Worm (Caenorhabditis elegans) whole organism, midembryonic: Measurements from ENCODE around the gene F58G6.3.

Experiments used
- T22C8.4 ChIP-seq: fragments of 200-800 bp; sonication (Bioruptor generic); IDR thresholded peaks from 2 replicates; pipeline ENCODE4 v1.3.6; 2022; ENCODE audit warnings: missing genetic modification characterization, missing compliant biosample characterization
- cog-1 ChIP-seq: sonication (generic microtip); optimal IDR thresholded peaks from 2 replicates; lab custom pipeline; 2016; ENCODE audit warnings: missing genetic modification characterization, missing compliant biosample characterization
- flt-1 ChIP-seq: fragments of 200-800 bp; sonication (Bioruptor generic); IDR thresholded peaks from 2 replicates; pipeline ENCODE4 v1.3.6; 2022; ENCODE audit warnings: missing genetic modification characterization, missing compliant biosample characterization
- klf-2 ChIP-seq: fragments of 200-800 bp; sonication (Bioruptor generic); conservative IDR thresholded peaks from 2 replicates; pipeline ENCODE4 v1.3.6; 2022; ENCODE audit warnings: missing genetic modification reagents, missing genetic modification characterization, missing compliant biosample characterization
- med-1 ChIP-seq: sonication (generic microtip); optimal IDR thresholded peaks from 2 replicates; lab custom pipeline; 2017; ENCODE audit warnings: missing genetic modification characterization, mild to moderate bottlenecking, missing compliant biosample characterization, antibody characterized with exemption, missing genetic modification reagents; ENCODE audit not compliant: insufficient read depth
- ref-1 ChIP-seq: fragments of 200-800 bp; sonication (Bioruptor generic); conservative IDR thresholded peaks from 2 replicates; pipeline ENCODE4 v1.3.6; 2022; ENCODE audit warnings: missing genetic modification reagents, missing genetic modification characterization, missing compliant biosample characterization
- tab-1 ChIP-seq: fragments of 200-800 bp; sonication (Bioruptor generic); IDR thresholded peaks from 2 replicates; pipeline ENCODE4 v1.3.6; 2022; ENCODE audit warnings: missing genetic modification characterization, missing compliant biosample characterization
- ztf-23 ChIP-seq: fragments of 200-800 bp; sonication (Bioruptor generic); IDR thresholded peaks from 2 replicates; pipeline ENCODE4 v1.3.6; 2022; ENCODE audit warnings: missing genetic modification reagents, missing genetic modification characterization, missing compliant biosample characterization
- ztf-29 ChIP-seq: fragments of 200-800 bp; sonication (Bioruptor generic); IDR thresholded peaks from 2 replicates; pipeline ENCODE4 v1.3.6; 2022; ENCODE audit warnings: missing genetic modification reagents, missing genetic modification characterization, missing compliant biosample characterization

Gene F58G6.3

ce11 chrIV:9653184-9653583 is at the start of gene F58G6.3:
TSS of gene F58G6.3 (plus strand) at chrIV:9653535.
- TF ChIP-seq T22C8.4 (GFP tag; lab: Robert Waterston, UW), result no peak
- no peak for TF ChIP-seq cog-1
- TF ChIP-seq med-1 (GFP tag; lab: Kevin White, UChicago), result no peak
- TF ChIP-seq tab-1, result no peak
- no peak for TF ChIP-seq flt-1 (GFP tag; lab: Robert Waterston, UW)
- no peak for TF ChIP-seq ztf-29 (GFP tag; lab: Robert Waterston, UW)
- no peak for TF ChIP-seq klf-2 (GFP tag; lab: Robert Waterston, UW)
- no peak for TF ChIP-seq ref-1 (GFP tag; lab: Robert Waterston, UW)
- no peak for TF ChIP-seq ztf-23

ce11 chrIV:9607945-9608344 is 45.4 kb upstream of the F58G6.3 start:
- no peak for TF ChIP-seq ztf-29 (GFP tag; lab: Robert Waterston, UW)
- no peak for TF ChIP-seq ztf-23
- TF ChIP-seq tab-1, result no peak
- TF ChIP-seq klf-2 (GFP tag; lab: Robert Waterston, UW), result no peak
- no peak for TF ChIP-seq flt-1 (GFP tag; lab: Robert Waterston, UW)
- no peak for TF ChIP-seq T22C8.4 (GFP tag; lab: Robert Waterston, UW)
- TF ChIP-seq ref-1 (GFP tag; lab: Robert Waterston, UW), result no peak
- TF ChIP-seq cog-1, result no peak
- TF ChIP-seq med-1 (GFP tag; lab: Kevin White, UChicago), result no peak

ce11 chrIV:9609095-9609494 is 44.2 kb upstream of the F58G6.3 start:
- TF ChIP-seq klf-2 (GFP tag; lab: Robert Waterston, UW), result no peak
- no peak for TF ChIP-seq ref-1 (GFP tag; lab: Robert Waterston, UW)
- no peak for TF ChIP-seq T22C8.4 (GFP tag; lab: Robert Waterston, UW)
- TF ChIP-seq tab-1, result no peak
- TF ChIP-seq flt-1 (GFP tag; lab: Robert Waterston, UW), result no peak
- no peak for TF ChIP-seq ztf-29 (GFP tag; lab: Robert Waterston, UW)
- no peak for TF ChIP-seq ztf-23
- no peak for TF ChIP-seq cog-1
- TF ChIP-seq med-1 (GFP tag; lab: Kevin White, UChicago), result no peak

ce11 chrIV:9610923-9611322 is 42.4 kb upstream of the F58G6.3 start:
- no peak for TF ChIP-seq T22C8.4 (GFP tag; lab: Robert Waterston, UW)
- TF ChIP-seq ztf-29 (GFP tag; lab: Robert Waterston, UW), result no peak
- TF ChIP-seq tab-1, result no peak
- TF ChIP-seq flt-1 (GFP tag; lab: Robert Waterston, UW), result no peak
- no peak for TF ChIP-seq ztf-23
- TF ChIP-seq med-1 (GFP tag; lab: Kevin White, UChicago), result no peak
- TF ChIP-seq ref-1 (GFP tag; lab: Robert Waterston, UW), result no peak
- no peak for TF ChIP-seq klf-2 (GFP tag; lab: Robert Waterston, UW)
- TF ChIP-seq cog-1, result no peak

- TF ChIP-seq cog-1, result no peak
- TF ChIP-seq med-1 (GFP tag; lab: Kevin White, UChicago), result no peak
- TF ChIP-seq flt-1 (GFP tag; lab: Robert Waterston, UW), result no peak
- no peak for TF ChIP-seq tab-1
- no peak for TF ChIP-seq ref-1 (GFP tag; lab: Robert Waterston, UW)
- no peak for TF ChIP-seq T22C8.4 (GFP tag; lab: Robert Waterston, UW)
- no peak for TF ChIP-seq ztf-23
- no peak for TF ChIP-seq ztf-29 (GFP tag; lab: Robert Waterston, UW)
- no peak for TF ChIP-seq klf-2 (GFP tag; lab: Robert Waterston, UW)
These were observed 40.2 kb upstream of the F58G6.3 start for ce11 chrIV:9613072-9613590.

ce11 chrIV:9614060-9614459 is 39.3 kb upstream of the F58G6.3 start:
- TF ChIP-seq med-1 (GFP tag; lab: Kevin White, UChicago), result no peak
- no peak for TF ChIP-seq ztf-23
- no peak for TF ChIP-seq T22C8.4 (GFP tag; lab: Robert Waterston, UW)
- no peak for TF ChIP-seq flt-1 (GFP tag; lab: Robert Waterston, UW)
- TF ChIP-seq ref-1 (GFP tag; lab: Robert Waterston, UW), result no peak
- no peak for TF ChIP-seq cog-1
- TF ChIP-seq klf-2 (GFP tag; lab: Robert Waterston, UW), result no peak
- TF ChIP-seq tab-1, result no peak
- TF ChIP-seq ztf-29 (GFP tag; lab: Robert Waterston, UW), result no peak

- no peak for TF ChIP-seq ztf-29 (GFP tag; lab: Robert Waterston, UW)
- TF ChIP-seq klf-2 (GFP tag; lab: Robert Waterston, UW), result no peak
- TF ChIP-seq flt-1 (GFP tag; lab: Robert Waterston, UW), result no peak
- TF ChIP-seq tab-1, result no peak
- no peak for TF ChIP-seq T22C8.4 (GFP tag; lab: Robert Waterston, UW)
- TF ChIP-seq med-1 (GFP tag; lab: Kevin White, UChicago), result no peak
- TF ChIP-seq ztf-23, result no peak
- TF ChIP-seq ref-1 (GFP tag; lab: Robert Waterston, UW), result no peak
- no peak for TF ChIP-seq cog-1
These were observed 38.6 kb upstream of the F58G6.3 start, which contains the start of gene elt-1 for ce11 chrIV:9614695-9615094. TSS of gene elt-1 (plus strand) at chrIV:9614995.

ce11 chrIV:9615511-9615910 is 37.8 kb upstream of the F58G6.3 start:
- TF ChIP-seq tab-1 (no peak), flt-1 (GFP tag; lab: Robert Waterston, UW) (no peak), klf-2 (GFP tag; lab: Robert Waterston, UW) (no peak), ref-1 (GFP tag; lab: Robert Waterston, UW) (no peak), cog-1 (no peak), ztf-23 (no peak), med-1 (GFP tag; lab: Kevin White, UChicago) (no peak), T22C8.4 (GFP tag; lab: Robert Waterston, UW) (no peak), ztf-29 (GFP tag; lab: Robert Waterston, UW) (no peak)

- no peak for TF ChIP-seq tab-1
- 0 out of 2 replicates have a peak, but pooled peaks have one; percentile 25 for TF ChIP-seq flt-1 (GFP tag; lab: Robert Waterston, UW)
These were observed 36.0 kb upstream of the F58G6.3 start for ce11 chrIV:9617358-9617757.

- no peak for TF ChIP-seq flt-1 (GFP tag; lab: Robert Waterston, UW)
- TF ChIP-seq ref-1 (GFP tag; lab: Robert Waterston, UW), result no peak
- TF ChIP-seq tab-1, result no peak
- TF ChIP-seq cog-1, result no peak
- no peak for TF ChIP-seq ztf-23
- no peak for TF ChIP-seq ztf-29 (GFP tag; lab: Robert Waterston, UW)
- TF ChIP-seq T22C8.4 (GFP tag; lab: Robert Waterston, UW), result no peak
- no peak for TF ChIP-seq klf-2 (GFP tag; lab: Robert Waterston, UW)
- no peak for TF ChIP-seq med-1 (GFP tag; lab: Kevin White, UChicago)
These were observed 35.3 kb upstream of the F58G6.3 start for ce11 chrIV:9618015-9618414.
